Fruit fly (Drosophila melanogaster) whole organism, embryonic: ENCODE measurements around the gene Mdh2.
A peak's percentile ranks its signal among the peaks of the same experiment; 100 is the strongest.

Experiments
- CG11247 ChIP-seq: fragments of 200-800 bp; sonication (Bioruptor generic); IDR thresholded peaks from 2 replicates; pipeline ENCODE4 v1.3.6; 2022; ENCODE audit warnings: missing biosample characterization, missing genetic modification characterization
- CG11398 ChIP-seq: fragments of 200-800 bp; sonication (Bioruptor generic); optimal IDR thresholded peaks from 2 replicates; lab custom pipeline; 2016; ENCODE audit warnings: missing biosample characterization, missing genetic modification characterization
- CG11696 ChIP-seq: fragments of 200-800 bp; sonication (Bioruptor generic); IDR thresholded peaks from 2 replicates; pipeline ENCODE4 v1.3.6; 2022; ENCODE audit warnings: missing biosample characterization, missing genetic modification characterization
- CG13287 ChIP-seq: fragments of 200-800 bp; sonication (Bioruptor generic); IDR thresholded peaks from 2 replicates; pipeline ENCODE4 v1.3.6; 2022; ENCODE audit warnings: missing biosample characterization, missing genetic modification characterization; ENCODE audit not compliant: partially characterized antibody
- CG13775 ChIP-seq: fragments of 200-800 bp; sonication (Bioruptor generic); optimal IDR thresholded peaks from 3 replicates; lab custom pipeline; 2017; ENCODE audit warnings: missing biosample characterization, mild to moderate bottlenecking, missing genetic modification characterization
- CG14014 ChIP-seq: fragments of 200-800 bp; sonication (Bioruptor generic); IDR thresholded peaks from 2 replicates; pipeline ENCODE4 v1.3.6; 2022; ENCODE audit warnings: missing biosample characterization, missing genetic modification characterization
- CG1602 ChIP-seq: fragments of 200-800 bp; sonication (Bioruptor generic); optimal IDR thresholded peaks from 3 replicates; lab custom pipeline; 2016; ENCODE audit warnings: missing biosample characterization, missing genetic modification characterization
- CG17385 ChIP-seq: fragments of 200-800 bp; sonication (Bioruptor generic); optimal IDR thresholded peaks from 3 replicates; lab custom pipeline; 2018; ENCODE audit warnings: missing biosample characterization, mild to moderate bottlenecking, missing genetic modification characterization
- CG17568 ChIP-seq: fragments of 200-800 bp; sonication (Bioruptor generic); optimal IDR thresholded peaks from 2 replicates; lab custom pipeline; 2018; ENCODE audit warnings: missing biosample characterization, mild to moderate bottlenecking, missing genetic modification characterization, moderate library complexity
- CG31388 ChIP-seq: fragments of 200-800 bp; sonication (Bioruptor generic); optimal IDR thresholded peaks from 2 replicates; lab custom pipeline; 2016; ENCODE audit warnings: missing biosample characterization, missing genetic modification characterization
- CG34224 ChIP-seq: fragments of 200-800 bp; sonication (Bioruptor generic); IDR thresholded peaks from 3 replicates; pipeline ENCODE4 v1.3.6; 2022; ENCODE audit warnings: missing biosample characterization, missing genetic modification characterization; ENCODE audit not compliant: partially characterized antibody
- CG5953 ChIP-seq: fragments of 200-800 bp; sonication (Bioruptor generic); IDR thresholded peaks from 2 replicates; pipeline ENCODE4 v1.3.6; 2022; ENCODE audit warnings: missing biosample characterization, missing genetic modification characterization
- CG6689 ChIP-seq: fragments of 200-800 bp; sonication (Bioruptor generic); IDR thresholded peaks from 2 replicates; pipeline ENCODE4 v1.3.6; 2022; ENCODE audit warnings: missing biosample characterization, missing genetic modification characterization
- CG6791 ChIP-seq: fragments of 200-800 bp; sonication (Bioruptor generic); IDR thresholded peaks from 3 replicates; pipeline ENCODE4 v1.3.6; 2022; ENCODE audit warnings: missing biosample characterization, missing genetic modification characterization; ENCODE audit not compliant: partially characterized antibody
- CG7786 ChIP-seq: fragments of 200-800 bp; sonication (Bioruptor generic); optimal IDR thresholded peaks from 2 replicates; lab custom pipeline; 2016; ENCODE audit warnings: missing biosample characterization, missing genetic modification characterization
- CG7963 ChIP-seq: fragments of 200-800 bp; sonication (Bioruptor generic); IDR thresholded peaks from 3 replicates; pipeline ENCODE4 v1.3.6; 2022; ENCODE audit warnings: missing biosample characterization, missing genetic modification characterization; ENCODE audit not compliant: partially characterized antibody
- CG7987 ChIP-seq: fragments of 200-800 bp; sonication (Bioruptor generic); optimal IDR thresholded peaks from 2 replicates; lab custom pipeline; 2018; ENCODE audit warnings: missing biosample characterization, mild to moderate bottlenecking, missing genetic modification characterization, moderate library complexity
- CG9609 ChIP-seq: fragments of 200-800 bp; sonication (Bioruptor generic); optimal IDR thresholded peaks from 3 replicates; lab custom pipeline; 2016; ENCODE audit warnings: missing biosample characterization, missing genetic modification characterization
- Elba2 ChIP-seq: fragments of 200-800 bp; sonication (Bioruptor generic); optimal IDR thresholded peaks from 3 replicates; lab custom pipeline; 2016; ENCODE audit warnings: missing biosample characterization, missing genetic modification characterization
- H15 ChIP-seq: fragments of 200-800 bp; sonication (Bioruptor generic); IDR thresholded peaks from 3 replicates; pipeline ENCODE4 v1.3.6; 2022; ENCODE audit warnings: missing biosample characterization, missing genetic modification characterization
- Hmr ChIP-seq: fragments of 200-800 bp; sonication (Bioruptor generic); optimal IDR thresholded peaks from 3 replicates; lab custom pipeline; 2017; ENCODE audit warnings: mild to moderate bottlenecking, missing biosample characterization, missing genetic modification reagents, missing genetic modification characterization
- Hsf ChIP-seq: fragments of 200-800 bp; sonication (Bioruptor generic); optimal IDR thresholded peaks from 3 replicates; lab custom pipeline; 2016; ENCODE audit warnings: missing biosample characterization, missing genetic modification characterization
- Mad ChIP-seq: fragments of 200-800 bp; sonication (Bioruptor generic); optimal IDR thresholded peaks from 2 replicates; lab custom pipeline; 2016; ENCODE audit warnings: missing biosample characterization, missing genetic modification characterization
- Nf-YC ChIP-seq: fragments of 200-800 bp; optimal IDR thresholded peaks from 3 replicates; lab custom pipeline; 2019; ENCODE audit warnings: missing biosample characterization, mild to moderate bottlenecking, missing genetic modification characterization, moderate library complexity
- Oaz ChIP-seq: fragments of 200-800 bp; sonication (Bioruptor generic); IDR thresholded peaks from 2 replicates; pipeline ENCODE4 v1.3.6; 2022; ENCODE audit warnings: missing biosample characterization, missing genetic modification characterization
- Ravus ChIP-seq: fragments of 200-800 bp; sonication (Bioruptor generic); IDR thresholded peaks from 2 replicates; pipeline ENCODE4 v1.3.6; 2022; ENCODE audit warnings: missing biosample characterization, missing genetic modification characterization
- Rx ChIP-seq: fragments of 200-800 bp; sonication (Bioruptor generic); IDR thresholded peaks from 2 replicates; pipeline ENCODE4 v1.3.6; 2022; ENCODE audit warnings: missing biosample characterization, missing genetic modification characterization
- Sox100B ChIP-seq: fragments of 200-800 bp; sonication (Bioruptor generic); optimal IDR thresholded peaks from 3 replicates; lab custom pipeline; 2018; ENCODE audit warnings: missing biosample characterization, mild to moderate bottlenecking, missing genetic modification characterization
- Taf1 ChIP-seq: fragments of 200-800 bp; sonication (Bioruptor generic); IDR thresholded peaks from 2 replicates; pipeline ENCODE4 v1.3.6; 2022; ENCODE audit warnings: missing biosample characterization, missing genetic modification characterization
- Trl ChIP-seq, 3 experiments: fragments of >200 bp in 2 of 3; fragments of 200-800 bp in 1 of 3; sonication (Bioruptor generic) in 1 of 3; optimal IDR thresholded peaks; 2 replicates in 1 of 3; 3 replicates in 2 of 3; lab custom pipeline; 2016 to 2017; ENCODE audit warnings: missing biosample characterization in 1 of 3, missing genetic modification characterization in 1 of 3
- abd-A ChIP-seq: fragments of 200-800 bp; sonication (Bioruptor generic); optimal IDR thresholded peaks from 3 replicates; lab custom pipeline; 2019; ENCODE audit warnings: missing biosample characterization, mild to moderate bottlenecking, missing genetic modification characterization, moderate library complexity
- ap ChIP-seq: fragments of 200-800 bp; sonication (Bioruptor generic); IDR thresholded peaks from 2 replicates; pipeline ENCODE4 v1.3.6; 2022; ENCODE audit warnings: missing biosample characterization, missing genetic modification characterization
- ara ChIP-seq: fragments of 200-800 bp; sonication (Bioruptor generic); IDR thresholded peaks from 2 replicates; pipeline ENCODE4 v1.3.6; 2022; ENCODE audit warnings: missing biosample characterization, missing genetic modification characterization
- bbx ChIP-seq: fragments of 200-800 bp; sonication (Bioruptor generic); IDR thresholded peaks from 2 replicates; pipeline ENCODE4 v1.3.6; 2022; ENCODE audit warnings: missing biosample characterization, missing genetic modification characterization; ENCODE audit not compliant: partially characterized antibody
- chn ChIP-seq: fragments of 200-800 bp; sonication (Bioruptor generic); optimal IDR thresholded peaks from 2 replicates; lab custom pipeline; 2016; ENCODE audit warnings: missing biosample characterization, missing genetic modification characterization
- crc ChIP-seq: fragments of 200-800 bp; sonication (Bioruptor generic); optimal IDR thresholded peaks from 2 replicates; lab custom pipeline; 2016; ENCODE audit warnings: missing biosample characterization, missing genetic modification characterization
- crol ChIP-seq: fragments of 200-800 bp; sonication (Bioruptor generic); IDR thresholded peaks from 2 replicates; pipeline ENCODE4 v1.3.6; 2022; ENCODE audit warnings: missing biosample characterization, missing genetic modification characterization
- dati ChIP-seq: fragments of 200-800 bp; sonication (Bioruptor generic); IDR thresholded peaks from 2 replicates; pipeline ENCODE4 v1.3.6; 2022; ENCODE audit warnings: missing biosample characterization, missing genetic modification characterization
- eve ChIP-seq, 2 experiments: fragments of >200 bp; optimal IDR thresholded peaks; 2 replicates each; lab custom pipeline; 2017; ENCODE audit warnings: missing biosample characterization in 2 of 2, missing genetic modification characterization in 2 of 2
- grn ChIP-seq: fragments of 200-800 bp; sonication (Bioruptor generic); optimal IDR thresholded peaks from 3 replicates; lab custom pipeline; 2017; ENCODE audit warnings: missing biosample characterization, missing genetic modification characterization
- h ChIP-seq: fragments of >200 bp; optimal IDR thresholded peaks from 2 replicates; lab custom pipeline; 2017
- hbn ChIP-seq: fragments of 200-800 bp; sonication (Bioruptor generic); IDR thresholded peaks from 2 replicates; pipeline ENCODE4 v1.3.6; 2022; ENCODE audit warnings: missing biosample characterization, missing genetic modification characterization; ENCODE audit not compliant: partially characterized antibody
- hkb ChIP-seq, 2 experiments: fragments of 200-800 bp in 1 of 2; fragments of >200 bp in 1 of 2; sonication (Bioruptor generic) in 1 of 2; IDR thresholded peaks in 1 of 2; optimal IDR thresholded peaks in 1 of 2; 2 replicates each; pipeline versions ENCODE4 v1.3.6 to Lab custom; 2017 to 2022; ENCODE audit warnings: missing biosample characterization in 1 of 2, missing genetic modification characterization in 1 of 2
- pb ChIP-seq: fragments of 200-800 bp; sonication (Bioruptor generic); optimal IDR thresholded peaks from 3 replicates; lab custom pipeline; 2016; ENCODE audit warnings: missing biosample characterization, missing genetic modification characterization
- pfk ChIP-seq: fragments of 200-800 bp; sonication (Bioruptor generic); optimal IDR thresholded peaks from 2 replicates; lab custom pipeline; 2018; ENCODE audit warnings: missing biosample characterization, mild to moderate bottlenecking, missing genetic modification characterization, moderate library complexity
- pho ChIP-seq: fragments of 200-800 bp; sonication (Bioruptor generic); optimal IDR thresholded peaks from 2 replicates; lab custom pipeline; 2016; ENCODE audit warnings: missing biosample characterization, missing genetic modification characterization
- pnt ChIP-seq: fragments of 200-800 bp; sonication (Bioruptor generic); optimal IDR thresholded peaks from 3 replicates; lab custom pipeline; 2016; ENCODE audit warnings: missing biosample characterization, missing genetic modification characterization
- ssp ChIP-seq: fragments of 200-800 bp; sonication (Bioruptor generic); IDR thresholded peaks from 2 replicates; pipeline ENCODE4 v1.3.6; 2022; ENCODE audit warnings: missing biosample characterization, missing genetic modification characterization
- trh ChIP-seq: fragments of 200-800 bp; sonication (Bioruptor generic); optimal IDR thresholded peaks from 2 replicates; lab custom pipeline; 2016; ENCODE audit warnings: missing biosample characterization, missing genetic modification characterization
- unc-4 ChIP-seq: fragments of 200-800 bp; sonication (Bioruptor generic); IDR thresholded peaks from 2 replicates; pipeline ENCODE4 v1.3.6; 2022; ENCODE audit warnings: missing biosample characterization, missing genetic modification characterization; ENCODE audit not compliant: partially characterized antibody

Mdh2 gene

DNA sequence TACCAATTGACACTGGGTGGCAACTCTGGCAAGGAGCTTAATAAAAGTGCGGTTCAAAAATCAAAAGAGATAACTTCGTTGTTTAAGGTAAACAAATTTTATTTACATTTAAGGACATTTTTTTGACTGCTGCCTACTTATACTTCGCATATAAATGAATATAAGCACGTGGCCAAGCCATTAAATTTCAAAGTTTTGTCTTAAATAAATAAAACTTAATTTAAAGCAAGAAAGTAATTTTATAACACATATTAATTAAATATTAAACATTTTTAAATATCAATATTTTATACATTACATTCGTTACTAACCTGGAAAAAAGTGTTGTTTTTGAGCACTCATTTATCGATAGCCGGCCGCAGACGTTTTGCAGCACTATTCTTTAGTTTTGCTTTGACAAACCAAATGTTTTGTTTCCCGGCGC is 37.5 kb upstream of the Mdh2 start, which contains the start of the genes CG12321 and MED17 (continued):
- TF ChIP-seq CG34224 (GFP tag; lab: Robert Waterston, UW): no peak
- TF ChIP-seq Trl (optimal IDR thresholded peaks at IDR 0.05; lab: Kevin White, UChicago): no peak
- peak; percentile 19 for TF ChIP-seq Trl (GFP tag; optimal IDR thresholded peaks at IDR 0.05; lab: Kevin White, UChicago)
- peak; percentile 66 for TF ChIP-seq CG7987 (GFP tag; lab: Kevin White, UChicago)
- TF ChIP-seq bbx (GFP tag; lab: Robert Waterston, UW): no peak
- TF ChIP-seq CG13287 (GFP tag; lab: Robert Waterston, UW): no peak
- peak; percentile 54; the same call in 1 of the 2 replicates for TF ChIP-seq CG11696 (GFP tag; lab: Robert Waterston, UW)
- TF ChIP-seq trh (GFP tag; lab: Kevin White, UChicago): peak; percentile 85
- TF ChIP-seq dati (GFP tag; lab: Robert Waterston, UW): no peak
- peak; percentile 87 for TF ChIP-seq CG14014
- TF ChIP-seq CG6791: no peak
- peak; percentile 60 for TF ChIP-seq ara (GFP tag; lab: Robert Waterston, UW)
- TF ChIP-seq pnt (GFP tag; lab: Kevin White, UChicago): peak; percentile 53
- peak; percentile 94 for TF ChIP-seq CG13775 (GFP tag; lab: Kevin White, UChicago)
- peak; percentile 55 for TF ChIP-seq Elba2 (GFP tag; lab: Kevin White, UChicago)
- peak; percentile 31; the same call in 1 of the 2 replicates for TF ChIP-seq unc-4 (GFP tag; lab: Robert Waterston, UW)
- no peak for TF ChIP-seq pfk (GFP tag; lab: Kevin White, UChicago)
- no peak for TF ChIP-seq CG7963
- TF ChIP-seq CG17568 (GFP tag; lab: Kevin White, UChicago): no peak
- TF ChIP-seq grn (GFP tag; lab: Kevin White, UChicago): no peak
- TF ChIP-seq CG17385 (GFP tag; lab: Kevin White, UChicago): peak; percentile 85
- peak; percentile 72 for TF ChIP-seq Nf-YC (tag; lab: Kevin White, UChicago)
- TF ChIP-seq Sox100B (GFP tag; lab: Kevin White, UChicago): peak; percentile 88
- peak; percentile 50; the same call in 1 of the 2 replicates for TF ChIP-seq Oaz (GFP tag; lab: Robert Waterston, UW)
- peak; percentile 87 for TF ChIP-seq ssp (GFP tag; lab: Robert Waterston, UW)
- peak; percentile 81 for TF ChIP-seq CG6689 (GFP tag; lab: Robert Waterston, UW)
- TF ChIP-seq Hsf: peak; percentile 79
- TF ChIP-seq ap: peak; percentile 77
- TF ChIP-seq pb (GFP tag; lab: Kevin White, UChicago): no peak
- peak; percentile 67 for TF ChIP-seq pho (GFP tag; lab: Kevin White, UChicago)
- TF ChIP-seq CG11247 (GFP tag; lab: Robert Waterston, UW): peak; percentile 92
- no peak for TF ChIP-seq eve (GFP tag; optimal IDR thresholded peaks at IDR 0.05; lab: Kevin White, UChicago)
- TF ChIP-seq Rx (GFP tag; lab: Robert Waterston, UW): peak; percentile 80
- peak; percentile 72; the same call in 2 of the 3 replicates for TF ChIP-seq H15 (GFP tag; lab: Robert Waterston, UW)
- peak; percentile 57 for TF ChIP-seq Mad
- no peak for TF ChIP-seq h (lab: Kevin White, UChicago)
- TF ChIP-seq hkb (optimal IDR thresholded peaks at IDR 0.05; lab: Kevin White, UChicago): no peak
- peak; percentile 75 for TF ChIP-seq hkb (GFP tag; IDR thresholded peaks at IDR 0.05; lab: Robert Waterston, UW)
- no peak for TF ChIP-seq abd-A
- peak; percentile 59 for TF ChIP-seq Taf1
- peak; percentile 56 for TF ChIP-seq CG9609 (GFP tag; lab: Kevin White, UChicago)
- TF ChIP-seq CG31388 (GFP tag; lab: Kevin White, UChicago): peak; percentile 82
- TF ChIP-seq Ravus: peak; percentile 27; the same call in 1 of the 2 replicates
- no peak for TF ChIP-seq hbn (GFP tag; lab: Robert Waterston, UW)
- TF ChIP-seq CG11398 (GFP tag; lab: Kevin White, UChicago): no peak
- peak; percentile 94 for TF ChIP-seq CG1602 (GFP tag; lab: Kevin White, UChicago)
- 0 out of 2 replicates have a peak, but pooled peaks have one; percentile 46 for TF ChIP-seq CG5953 (GFP tag; lab: Robert Waterston, UW)
- TF ChIP-seq Hmr: peak; percentile 91
- TF ChIP-seq crol: no peak; the same call in 1 of the 2 replicates
- peak; percentile 25 for TF ChIP-seq crc (GFP tag; lab: Kevin White, UChicago)
- TF ChIP-seq CG7786 (GFP tag; lab: Kevin White, UChicago): peak; percentile 56
- peak; percentile 70 for TF ChIP-seq chn (GFP tag; lab: Kevin White, UChicago)
